Worm (Caenorhabditis elegans) whole organism, young adult: Measurements from ENCODE around the gene fbxa-96.

Experiments used
- aptf-2 ChIP-seq: fragments of 200-800 bp; sonication (Bioruptor generic); conservative IDR thresholded peaks from 2 replicates; pipeline ENCODE4 v1.3.6; 2022; ENCODE audit warnings: missing genetic modification reagents, missing genetic modification characterization, missing compliant biosample characterization
- mes-4 ChIP-seq: sonication (generic microtip); optimal IDR thresholded peaks from 2 replicates; lab custom pipeline; 2016; ENCODE audit warnings: missing genotype, missing genetic modification characterization, missing compliant biosample characterization

DNA sequence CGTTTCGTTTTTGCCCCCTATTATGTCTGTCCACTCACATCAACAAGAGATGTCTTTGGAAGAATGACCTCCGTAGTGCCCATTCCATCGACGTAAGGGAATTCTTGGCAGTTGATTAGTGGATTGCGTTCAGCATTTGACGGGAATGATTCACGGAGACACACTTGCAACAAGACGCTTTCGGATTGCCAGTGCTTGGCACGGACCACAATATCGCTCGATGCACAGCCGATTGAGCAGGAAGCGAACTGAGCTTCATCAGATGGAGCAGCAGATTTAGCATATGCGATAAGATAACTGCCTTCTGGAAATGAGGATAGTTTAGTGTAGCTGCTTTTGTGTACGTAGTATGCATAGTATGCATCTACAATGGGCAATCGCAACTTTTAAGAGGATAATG, 43.3 kb upstream of the fbxa-96 start:
- TF ChIP-seq aptf-2 (GFP tag; lab: Robert Waterston, UW) (no peak), mes-4 (tag; lab: Kevin White, UChicago) (no peak)
